Fruit fly (Drosophila melanogaster): ENCODE data around the gene Prp16.
A peak's percentile ranks its signal among the peaks of the same experiment; 100 is the strongest.

The Prp16 gene

dm6 chrX:14216844-14217243, 15.7 kb downstream of the Prp16 start:
- no peak for TF ChIP-seq Vsx2 (GFP tag; optimal IDR thresholded peaks at IDR 0.05; ENCODE audit: partially characterized antibody)

DNA sequence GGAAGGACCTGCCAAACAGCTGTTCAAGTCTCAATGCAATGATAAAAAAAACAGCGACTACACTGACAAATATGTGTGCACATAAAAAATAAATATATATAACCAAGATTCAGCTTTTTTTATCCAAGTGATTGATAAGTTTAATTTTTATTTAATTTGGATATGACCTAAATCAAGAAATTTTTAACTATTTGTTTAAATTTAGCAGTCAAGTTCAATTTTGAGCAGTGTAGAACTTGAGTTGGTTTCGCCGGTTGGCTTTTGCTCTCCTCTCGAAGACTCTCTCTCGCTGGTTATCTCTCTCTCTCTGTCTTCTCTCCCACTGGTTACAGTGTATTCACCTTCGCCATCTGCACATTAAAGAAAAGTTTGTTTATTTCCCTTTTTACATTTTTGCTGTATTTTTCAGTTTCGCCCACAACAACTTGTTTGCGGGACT, 16.9 kb downstream of the Prp16 start:
- TF ChIP-seq Hr78 (GFP tag; optimal IDR thresholded peaks at IDR 0.05) (no peak), Dfd (GFP tag; optimal IDR thresholded peaks at IDR 0.05) (peak; percentile 94), psq (GFP tag; optimal IDR thresholded peaks at IDR 0.05) (peak; percentile 94), Myc (optimal IDR thresholded peaks at IDR 0.05) (no peak), Sp1 (GFP tag; optimal IDR thresholded peaks at IDR 0.05) (peak; percentile 98), foxo (GFP tag; optimal IDR thresholded peaks at IDR 0.05) (peak; percentile 32 to 98), brk (GFP tag; optimal IDR thresholded peaks at IDR 0.05) (peak; percentile 92), Hr83 (GFP tag; optimal IDR thresholded peaks at IDR 0.05; ENCODE audit: poor library complexity, severe bottlenecking) (no peak), Hnf4 (GFP tag; optimal IDR thresholded peaks at IDR 0.05) (peak; percentile 95), br (GFP tag; optimal IDR thresholded peaks at IDR 0.05) (peak; percentile 94), Mio (GFP tag; optimal IDR thresholded peaks at IDR 0.05) (no peak), GATAd (GFP tag; optimal IDR thresholded peaks at IDR 0.05) (peak; percentile 54), usp (GFP tag; optimal IDR thresholded peaks at IDR 0.05) (no peak), CG9705 (GFP tag; optimal IDR thresholded peaks at IDR 0.05) (peak; percentile 92), fru (GFP tag; optimal IDR thresholded peaks at IDR 0.05) (peak; percentile 97), ey (GFP tag; optimal IDR thresholded peaks at IDR 0.05) (peak; percentile 93), CG32264 (GFP tag; optimal IDR thresholded peaks at IDR 0.05) (peak; percentile 79), woc (GFP tag; optimal IDR thresholded peaks at IDR 0.05) (peak; percentile 90), OdsH (GFP tag; optimal IDR thresholded peaks at IDR 0.05) (peak; percentile 97), HLH106 (tag; optimal IDR thresholded peaks at IDR 0.05) (peak; percentile 98), sage (GFP tag; optimal IDR thresholded peaks at IDR 0.05) (peak; percentile 95), Jra (GFP tag; optimal IDR thresholded peaks at IDR 0.05) (peak; percentile 89), N (GFP tag; optimal IDR thresholded peaks at IDR 0.05) (no peak), tai (GFP tag; optimal IDR thresholded peaks at IDR 0.05) (no peak), h (GFP tag; optimal IDR thresholded peaks at IDR 0.05) (peak; percentile 98), lola (GFP tag; optimal IDR thresholded peaks at IDR 0.05) (no peak), jim (GFP tag; optimal IDR thresholded peaks at IDR 0.05) (no peak), pan (optimal IDR thresholded peaks at IDR 0.05) (no peak), Abd-B (GFP tag; optimal IDR thresholded peaks at IDR 0.05) (no peak), dsf (GFP tag; optimal IDR thresholded peaks at IDR 0.05; ENCODE audit: borderline replicate concordance) (peak; percentile 70), rgr (GFP tag; optimal IDR thresholded peaks at IDR 0.05) (peak; percentile 97), dl (GFP tag; optimal IDR thresholded peaks at IDR 0.05; ENCODE audit: insufficient read depth in 1 of 2, partially characterized antibody in 2 of 2) (no peak), dmrt93B (GFP tag; optimal IDR thresholded peaks at IDR 0.05) (peak; percentile 93), Dif (GFP tag; optimal IDR thresholded peaks at IDR 0.05; ENCODE audit: partially characterized antibody) (peak; percentile 50), sv (GFP tag; optimal IDR thresholded peaks at IDR 0.05) (peak; percentile 79), CrebA (GFP tag; optimal IDR thresholded peaks at IDR 0.05; ENCODE audit: borderline replicate concordance) (peak; percentile 92), Vsx2 (GFP tag; optimal IDR thresholded peaks at IDR 0.05; ENCODE audit: partially characterized antibody) (no peak), Rel (GFP tag; optimal IDR thresholded peaks at IDR 0.05) (peak; percentile 75), Rel (tag; optimal IDR thresholded peaks at IDR 0.05) (peak; percentile 84)

dm6 chrX:14221182-14221581, 20.0 kb downstream of the Prp16 start:
- TF ChIP-seq sage (GFP tag; optimal IDR thresholded peaks at IDR 0.05) (no peak), dmrt93B (GFP tag; optimal IDR thresholded peaks at IDR 0.05) (no peak), br (GFP tag; optimal IDR thresholded peaks at IDR 0.05) (no peak), HLH106 (tag; optimal IDR thresholded peaks at IDR 0.05) (no peak), Mio (GFP tag; optimal IDR thresholded peaks at IDR 0.05) (no peak), pan (optimal IDR thresholded peaks at IDR 0.05) (no peak), lola (GFP tag; optimal IDR thresholded peaks at IDR 0.05) (no peak), Dfd (GFP tag; optimal IDR thresholded peaks at IDR 0.05) (no peak), GATAd (GFP tag; optimal IDR thresholded peaks at IDR 0.05) (no peak), rgr (GFP tag; optimal IDR thresholded peaks at IDR 0.05) (no peak), Jra (GFP tag; optimal IDR thresholded peaks at IDR 0.05) (no peak), dl (GFP tag; optimal IDR thresholded peaks at IDR 0.05; ENCODE audit: insufficient read depth in 1 of 2, partially characterized antibody in 2 of 2) (no peak)
